Fruit fly (Drosophila melanogaster) whole organism, embryonic: Measurements from ENCODE around the gene tbrd-1.

Source experiments
- Abd-B ChIP-seq: fragments of 200-800 bp; sonication (Bioruptor generic); optimal IDR thresholded peaks from 2 replicates; lab custom pipeline; 2018; ENCODE audit warnings: missing biosample characterization, mild to moderate bottlenecking, missing genetic modification characterization, moderate library complexity
- Adf1 ChIP-seq: fragments of 200-800 bp; sonication (Bioruptor generic); IDR thresholded peaks from 2 replicates; pipeline ENCODE4 v1.3.6; 2022; ENCODE audit warnings: missing biosample characterization, missing genetic modification characterization
- B-H1 ChIP-seq: fragments of 200-800 bp; sonication (Bioruptor generic); IDR thresholded peaks from 3 replicates; pipeline ENCODE4 v1.3.6; 2022; ENCODE audit warnings: missing biosample characterization, missing genetic modification characterization
- B-H2 ChIP-seq: fragments of 200-800 bp; sonication (Bioruptor generic); optimal IDR thresholded peaks from 2 replicates; lab custom pipeline; 2018; ENCODE audit warnings: missing biosample characterization, mild to moderate bottlenecking, missing genetic modification characterization
- BtbVII ChIP-seq: fragments of 200-800 bp; sonication (Bioruptor generic); optimal IDR thresholded peaks from 3 replicates; lab custom pipeline; 2017; ENCODE audit warnings: missing biosample characterization, mild to moderate bottlenecking, missing genetic modification characterization
- CG10431 ChIP-seq: fragments of 200-800 bp; sonication (Bioruptor generic); optimal IDR thresholded peaks from 3 replicates; lab custom pipeline; 2018; ENCODE audit warnings: missing biosample characterization, mild to moderate bottlenecking, missing genetic modification characterization
- CG10565 ChIP-seq: fragments of 200-800 bp; sonication (Bioruptor generic); optimal IDR thresholded peaks from 3 replicates; lab custom pipeline; 2016; ENCODE audit warnings: missing biosample characterization, mild to moderate bottlenecking, missing genetic modification characterization
- CG11093 ChIP-seq: fragments of 200-800 bp; sonication (Bioruptor generic); IDR thresholded peaks from 3 replicates; pipeline ENCODE4 v1.3.6; 2022; ENCODE audit warnings: missing biosample characterization, missing genetic modification characterization
- CG11456 ChIP-seq: fragments of 200-800 bp; sonication (Bioruptor generic); IDR thresholded peaks from 3 replicates; pipeline ENCODE4 v1.3.6; 2022; ENCODE audit warnings: missing biosample characterization, missing genetic modification characterization
- CG12236 ChIP-seq: fragments of 200-800 bp; sonication (Bioruptor generic); optimal IDR thresholded peaks from 2 replicates; lab custom pipeline; 2016; ENCODE audit warnings: missing biosample characterization, missing genetic modification characterization
- CG12391 ChIP-seq: fragments of 200-800 bp; sonication (Bioruptor generic); optimal IDR thresholded peaks from 3 replicates; lab custom pipeline; 2018; ENCODE audit warnings: missing biosample characterization, mild to moderate bottlenecking, missing genetic modification characterization, moderate library complexity
- CG15073 ChIP-seq: fragments of 200-800 bp; sonication (Bioruptor generic); optimal IDR thresholded peaks from 2 replicates; lab custom pipeline; 2016; ENCODE audit warnings: missing biosample characterization, missing genetic modification characterization
- CG1603 ChIP-seq: fragments of 200-800 bp; sonication (Bioruptor generic); optimal IDR thresholded peaks from 2 replicates; lab custom pipeline; 2019; ENCODE audit warnings: missing biosample characterization, mild to moderate bottlenecking, missing genetic modification characterization, moderate library complexity
- CG17385 ChIP-seq: fragments of 200-800 bp; sonication (Bioruptor generic); optimal IDR thresholded peaks from 3 replicates; lab custom pipeline; 2018; ENCODE audit warnings: missing biosample characterization, mild to moderate bottlenecking, missing genetic modification characterization
- CG34224 ChIP-seq: fragments of 200-800 bp; sonication (Bioruptor generic); IDR thresholded peaks from 3 replicates; pipeline ENCODE4 v1.3.6; 2022; ENCODE audit warnings: missing biosample characterization, missing genetic modification characterization; ENCODE audit not compliant: partially characterized antibody
- CG5245 ChIP-seq: fragments of 200-800 bp; sonication (Bioruptor generic); optimal IDR thresholded peaks from 3 replicates; lab custom pipeline; 2016; ENCODE audit warnings: missing biosample characterization, missing genetic modification characterization
- CG6813 ChIP-seq: fragments of 200-800 bp; sonication (Bioruptor generic); optimal IDR thresholded peaks from 2 replicates; lab custom pipeline; 2017; ENCODE audit warnings: missing biosample characterization, missing genetic modification characterization, mild to moderate bottlenecking, moderate library complexity, missing genetic modification reagents
- CG9609 ChIP-seq: fragments of 200-800 bp; sonication (Bioruptor generic); optimal IDR thresholded peaks from 3 replicates; lab custom pipeline; 2016; ENCODE audit warnings: missing biosample characterization, missing genetic modification characterization
- Dip3 ChIP-seq: fragments of 200-800 bp; sonication (Bioruptor generic); optimal IDR thresholded peaks from 3 replicates; lab custom pipeline; 2016; ENCODE audit warnings: missing biosample characterization, missing genetic modification characterization
- E2f2 ChIP-seq: fragments of 200-800 bp; sonication (Bioruptor generic); IDR thresholded peaks from 2 replicates; pipeline ENCODE4 v1.3.6; 2022; ENCODE audit warnings: missing biosample characterization, missing genetic modification characterization
- Ets65A ChIP-seq: fragments of 200-800 bp; sonication (Bioruptor generic); peaks from one replicate; lab custom pipeline; 2016; ENCODE audit warnings: missing biosample characterization, missing genetic modification characterization
- HmgD ChIP-seq: fragments of 200-800 bp; sonication (Bioruptor generic); optimal IDR thresholded peaks from 3 replicates; lab custom pipeline; 2016; ENCODE audit warnings: missing biosample characterization, missing genetic modification characterization
- Mrtf ChIP-seq: fragments of 200-800 bp; sonication (Bioruptor generic); IDR thresholded peaks from 3 replicates; pipeline ENCODE4 v1.3.6; 2022; ENCODE audit warnings: missing biosample characterization, missing genetic modification characterization
- Sin3A ChIP-seq: fragments of >200 bp; optimal IDR thresholded peaks from 2 replicates; lab custom pipeline; 2018
- Sry-δ ChIP-seq: fragments of 200-800 bp; sonication (Bioruptor generic); optimal IDR thresholded peaks from 2 replicates; lab custom pipeline; 2016; ENCODE audit warnings: missing biosample characterization, missing genetic modification characterization
- abd-A ChIP-seq: fragments of 200-800 bp; sonication (Bioruptor generic); optimal IDR thresholded peaks from 3 replicates; lab custom pipeline; 2019; ENCODE audit warnings: missing biosample characterization, mild to moderate bottlenecking, missing genetic modification characterization, moderate library complexity
- al ChIP-seq: fragments of 200-800 bp; sonication (Bioruptor generic); IDR thresholded peaks from 2 replicates; pipeline ENCODE4 v1.3.6; 2022; ENCODE audit warnings: missing biosample characterization, missing genetic modification characterization
- br ChIP-seq: fragments of >200 bp; optimal IDR thresholded peaks from 2 replicates; lab custom pipeline; 2017
- btn ChIP-seq: fragments of 200-800 bp; sonication (Bioruptor generic); optimal IDR thresholded peaks from 2 replicates; lab custom pipeline; 2016; ENCODE audit warnings: missing biosample characterization, missing genetic modification characterization
- cas ChIP-seq: fragments of 200-800 bp; sonication (Bioruptor generic); IDR thresholded peaks from 2 replicates; pipeline ENCODE4 v1.3.6; 2022; ENCODE audit warnings: missing biosample characterization, missing genetic modification characterization
- cg ChIP-seq: fragments of 200-800 bp; sonication (Bioruptor generic); optimal IDR thresholded peaks from 3 replicates; lab custom pipeline; 2019; ENCODE audit warnings: missing biosample characterization, mild to moderate bottlenecking, missing genetic modification characterization, moderate library complexity
- chm ChIP-seq: fragments of 200-800 bp; sonication (Bioruptor generic); IDR thresholded peaks from 2 replicates; pipeline ENCODE4 v1.3.6; 2022; ENCODE audit warnings: missing biosample characterization, missing genetic modification characterization
- chn ChIP-seq: fragments of 200-800 bp; sonication (Bioruptor generic); optimal IDR thresholded peaks from 2 replicates; lab custom pipeline; 2016; ENCODE audit warnings: missing biosample characterization, missing genetic modification characterization
- eve ChIP-seq, 2 experiments: fragments of >200 bp; optimal IDR thresholded peaks; 2 replicates each; lab custom pipeline; 2017; ENCODE audit warnings: missing biosample characterization in 2 of 2, missing genetic modification characterization in 2 of 2
- kah ChIP-seq: fragments of 200-800 bp; sonication (Bioruptor generic); optimal IDR thresholded peaks from 2 replicates; lab custom pipeline; 2018; ENCODE audit warnings: missing biosample characterization, mild to moderate bottlenecking, missing genetic modification characterization
- lab ChIP-seq: fragments of 200-800 bp; sonication (Bioruptor generic); optimal IDR thresholded peaks from 3 replicates; lab custom pipeline; 2017; ENCODE audit warnings: missing biosample characterization, missing genetic modification characterization, mild to moderate bottlenecking, moderate library complexity, missing genetic modification reagents
- nau ChIP-seq: fragments of 200-800 bp; sonication (Bioruptor generic); optimal IDR thresholded peaks from 3 replicates; lab custom pipeline; 2017; ENCODE audit warnings: missing biosample characterization, mild to moderate bottlenecking, missing genetic modification characterization, missing genetic modification reagents
- nerfin-1 ChIP-seq: fragments of 200-800 bp; sonication (Bioruptor generic); optimal IDR thresholded peaks from 3 replicates; lab custom pipeline; 2019; ENCODE audit warnings: missing biosample characterization, mild to moderate bottlenecking, missing genetic modification characterization, moderate library complexity
- pfk ChIP-seq: fragments of 200-800 bp; sonication (Bioruptor generic); optimal IDR thresholded peaks from 2 replicates; lab custom pipeline; 2018; ENCODE audit warnings: missing biosample characterization, mild to moderate bottlenecking, missing genetic modification characterization, moderate library complexity
- pita ChIP-seq: fragments of 200-800 bp; sonication (Bioruptor generic); optimal IDR thresholded peaks from 2 replicates; lab custom pipeline; 2017; ENCODE audit warnings: missing biosample characterization, mild to moderate bottlenecking, missing genetic modification characterization
- sim ChIP-seq: fragments of 200-800 bp; sonication (Bioruptor generic); IDR thresholded peaks from 2 replicates; pipeline ENCODE4 v1.3.6; 2022; ENCODE audit warnings: missing biosample characterization, missing genetic modification characterization
- sob ChIP-seq: fragments of 200-800 bp; sonication (Bioruptor generic); IDR thresholded peaks from 2 replicates; pipeline ENCODE4 v1.3.6; 2022; ENCODE audit warnings: missing biosample characterization, missing genetic modification characterization
- sug ChIP-seq: fragments of 200-800 bp; optimal IDR thresholded peaks from 2 replicates; lab custom pipeline; 2019; ENCODE audit warnings: missing biosample characterization, mild to moderate bottlenecking, missing genetic modification characterization, moderate library complexity
- vfl ChIP-seq: fragments of 200-800 bp; sonication (Bioruptor generic); optimal IDR thresholded peaks from 2 replicates; lab custom pipeline; 2016; ENCODE audit warnings: missing biosample characterization, missing genetic modification characterization

The tbrd-1 gene

DNA sequence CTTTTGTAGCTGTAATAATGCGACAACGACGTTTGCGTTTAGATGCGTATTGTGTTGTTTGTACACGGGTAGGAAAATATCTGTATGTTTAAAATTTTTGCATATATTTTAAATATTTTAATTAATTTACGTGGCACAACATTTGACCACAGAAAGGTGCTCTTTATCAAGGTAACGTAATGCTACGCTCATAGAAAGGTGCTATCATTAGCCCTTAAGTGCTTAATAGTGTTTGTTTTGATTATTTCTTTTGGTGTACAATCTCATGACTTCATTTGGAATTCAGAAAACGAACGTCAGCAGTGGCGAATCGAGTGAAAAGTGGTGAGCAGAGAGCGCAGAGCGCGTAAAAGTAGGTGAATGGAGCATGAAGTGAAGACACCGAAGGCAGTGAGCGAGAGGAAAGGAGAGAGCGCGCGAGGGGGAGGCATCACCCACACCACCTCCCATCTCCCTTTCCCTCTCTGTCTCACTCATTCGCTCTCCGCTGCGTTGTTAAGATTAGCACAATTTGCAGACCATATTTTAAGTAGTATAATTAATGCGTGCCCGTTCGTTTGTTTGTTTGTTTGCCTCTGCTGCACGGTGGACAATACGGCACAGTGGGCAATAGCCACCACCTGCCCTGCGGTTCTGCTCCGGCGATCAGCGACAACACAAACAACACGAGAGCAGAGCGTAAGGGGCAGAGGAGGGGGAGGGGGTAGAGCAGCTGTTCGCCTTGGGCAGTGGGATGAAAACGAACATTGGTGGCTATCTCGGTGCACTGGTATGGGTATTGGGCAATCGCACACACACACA is 28.5 kb upstream of the tbrd-1 start (continued):
- TF ChIP-seq vfl (GFP tag; lab: Kevin White, UChicago), result no peak
- TF ChIP-seq CG11093, result peak; percentile 15; the same call in 1 of the 3 replicates
- peak; percentile 57 for TF ChIP-seq kah (GFP tag; lab: Kevin White, UChicago)
- peak; percentile 2 for TF ChIP-seq CG12236
- no peak for TF ChIP-seq eve (GFP tag; optimal IDR thresholded peaks at IDR 0.05; lab: Kevin White, UChicago)
- no peak for TF ChIP-seq CG5245 (GFP tag; lab: Kevin White, UChicago)
- TF ChIP-seq CG1603 (tag; lab: Kevin White, UChicago), result peak; percentile 29
- TF ChIP-seq CG12391 (tag; lab: Kevin White, UChicago), result peak; percentile 37
- TF ChIP-seq B-H2 (GFP tag; lab: Kevin White, UChicago), result no peak
- TF ChIP-seq CG10565 (GFP tag; lab: Kevin White, UChicago), result no peak
- peak; percentile 18 for TF ChIP-seq CG17385
- TF ChIP-seq Adf1 (GFP tag; lab: Robert Waterston, UW), result peak; percentile 40; the same call in 1 of the 2 replicates
- no peak for TF ChIP-seq Abd-B (GFP tag; lab: Kevin White, UChicago)
- TF ChIP-seq nau (GFP tag; lab: Kevin White, UChicago), result peak; percentile 90
- TF ChIP-seq sug, result peak; percentile 46
- no peak for TF ChIP-seq chn (GFP tag; lab: Kevin White, UChicago)
- TF ChIP-seq B-H1 (GFP tag; lab: Robert Waterston, UW), result 0 out of 3 replicates have a peak, but pooled peaks have one; percentile 37
- TF ChIP-seq sim, result no peak
- 0 out of 3 replicates have a peak, but pooled peaks have one; percentile 6 for TF ChIP-seq CG34224
- no peak for TF ChIP-seq pita (GFP tag; lab: Kevin White, UChicago)
- TF ChIP-seq abd-A, result peak; percentile 83
- no peak for TF ChIP-seq br (lab: Kevin White, UChicago)
- no peak for TF ChIP-seq cas (GFP tag; lab: Robert Waterston, UW)
- TF ChIP-seq E2f2 (GFP tag; lab: Robert Waterston, UW), result peak; percentile 33
- no peak for TF ChIP-seq BtbVII (GFP tag; lab: Kevin White, UChicago)
- peak; percentile 49 for TF ChIP-seq HmgD (GFP tag; lab: Kevin White, UChicago)
- TF ChIP-seq al, result no peak
- TF ChIP-seq chm, result peak; percentile 68; the same call in 1 of the 2 replicates
- TF ChIP-seq cg (GFP tag; lab: Kevin White, UChicago), result peak; percentile 92
- no peak for TF ChIP-seq Sry-δ (GFP tag; lab: Kevin White, UChicago)
- TF ChIP-seq Dip3 (GFP tag; lab: Kevin White, UChicago), result peak; percentile 3
- TF ChIP-seq Mrtf (GFP tag; lab: Robert Waterston, UW), result no peak
- peak; percentile 42 for TF ChIP-seq btn (GFP tag; lab: Kevin White, UChicago)
- TF ChIP-seq sob (GFP tag; lab: Robert Waterston, UW), result peak; percentile 30; the same call in 1 of the 2 replicates
- TF ChIP-seq nerfin-1 (tag; lab: Kevin White, UChicago), result no peak
- no peak for TF ChIP-seq CG10431
- TF ChIP-seq CG9609 (GFP tag; lab: Kevin White, UChicago), result no peak
- TF ChIP-seq CG11456 (GFP tag; lab: Robert Waterston, UW), result 0 out of 3 replicates have a peak, but pooled peaks have one; percentile 57
- TF ChIP-seq lab (GFP tag; lab: Kevin White, UChicago), result peak; percentile 3
- TF ChIP-seq CG15073 (GFP tag; lab: Kevin White, UChicago), result no peak
- peak; percentile 8 for TF ChIP-seq pfk (GFP tag; lab: Kevin White, UChicago)
- TF ChIP-seq Sin3A (lab: Kevin White, UChicago), result no peak
- TF ChIP-seq CG6813 (GFP tag; lab: Kevin White, UChicago), result no peak
- TF ChIP-seq Ets65A (GFP tag; lab: Kevin White, UChicago), result peak; percentile 8
- TF ChIP-seq, all 482 proteins: peak for 211
